Worm (Caenorhabditis elegans) whole organism, late embryonic: ENCODE measurements around the gene srz-103.

Source experiments
- C38D4.7 ChIP-seq: fragments of 200-800 bp; sonication (Bioruptor generic); optimal IDR thresholded peaks from 2 replicates; lab custom pipeline; 2018; ENCODE audit warnings: mild to moderate bottlenecking, missing genetic modification characterization, moderate library complexity, missing compliant biosample characterization
- F13H6.1 ChIP-seq: sonication (generic microtip); optimal IDR thresholded peaks from 2 replicates; lab custom pipeline; 2016; ENCODE audit warnings: missing genetic modification characterization, missing compliant biosample characterization
- K02D7.2 ChIP-seq: sonication (generic microtip); optimal IDR thresholded peaks from 2 replicates; lab custom pipeline; 2017; ENCODE audit warnings: mild to moderate bottlenecking, missing genetic modification characterization, missing compliant biosample characterization
- T23F11.4 ChIP-seq: fragments of 200-800 bp; sonication (Bioruptor generic); optimal IDR thresholded peaks from 2 replicates; lab custom pipeline; 2018; ENCODE audit warnings: mild to moderate bottlenecking, missing genetic modification characterization, missing compliant biosample characterization
- Y22D7AL.16 ChIP-seq: sonication (generic microtip); optimal IDR thresholded peaks from 2 replicates; lab custom pipeline; 2016; ENCODE audit warnings: missing genetic modification characterization, missing compliant biosample characterization
- ahr-1 ChIP-seq: sonication (generic microtip); optimal IDR thresholded peaks from 2 replicates; lab custom pipeline; 2016; ENCODE audit warnings: missing genetic modification characterization, missing compliant biosample characterization
- ama-1 ChIP-seq: fragments of 150-350 bp; optimal IDR thresholded peaks from 2 replicates; lab custom pipeline; 2014
- ceh-19 ChIP-seq: fragments of 200-800 bp; sonication (Bioruptor generic); optimal IDR thresholded peaks from 2 replicates; lab custom pipeline; 2018; ENCODE audit warnings: mild to moderate bottlenecking, missing genetic modification characterization, missing compliant biosample characterization
- ceh-2 ChIP-seq: sonication (generic microtip); optimal IDR thresholded peaks from 2 replicates; lab custom pipeline; 2016; ENCODE audit warnings: missing genotype, missing genetic modification characterization, missing compliant biosample characterization
- ceh-31 ChIP-seq: sonication (generic microtip); optimal IDR thresholded peaks from 2 replicates; lab custom pipeline; 2016; ENCODE audit warnings: missing genetic modification characterization, missing compliant biosample characterization
- ceh-34 ChIP-seq: sonication (generic microtip); optimal IDR thresholded peaks from 2 replicates; lab custom pipeline; 2016; ENCODE audit warnings: mild to moderate bottlenecking, missing genetic modification characterization, missing compliant biosample characterization
- ceh-6 ChIP-seq: fragments of 200-800 bp; sonication (Bioruptor generic); optimal IDR thresholded peaks from 2 replicates; lab custom pipeline; 2018; ENCODE audit warnings: mild to moderate bottlenecking, missing genetic modification characterization, missing compliant biosample characterization
- dmd-4 ChIP-seq: sonication (generic microtip); optimal IDR thresholded peaks from 2 replicates; lab custom pipeline; 2016; ENCODE audit warnings: borderline replicate concordance, missing genetic modification characterization, missing compliant biosample characterization
- elt-4 ChIP-seq: sonication (generic microtip); optimal IDR thresholded peaks from 2 replicates; lab custom pipeline; 2016; ENCODE audit warnings: missing genetic modification characterization, missing compliant biosample characterization
- ets-4 ChIP-seq: sonication (generic microtip); optimal IDR thresholded peaks from 2 replicates; lab custom pipeline; 2016; ENCODE audit warnings: missing genetic modification characterization, missing compliant biosample characterization
- fax-1 ChIP-seq: sonication (generic microtip); optimal IDR thresholded peaks from 2 replicates; lab custom pipeline; 2016; ENCODE audit warnings: missing genotype, missing genetic modification characterization, missing compliant biosample characterization
- fkh-10 ChIP-seq: fragments of 150-350 bp; optimal IDR thresholded peaks from 2 replicates; lab custom pipeline; 2014; ENCODE audit warnings: missing biosample characterization, missing genetic modification reagents, missing genetic modification characterization
- fkh-6 ChIP-seq: sonication (generic microtip); optimal IDR thresholded peaks from 2 replicates; lab custom pipeline; 2016; ENCODE audit warnings: missing genetic modification characterization, missing compliant biosample characterization
- gmeb-2 ChIP-seq: sonication (generic microtip); optimal IDR thresholded peaks from 2 replicates; lab custom pipeline; 2016; ENCODE audit warnings: missing genetic modification characterization, inconsistent platforms, missing compliant biosample characterization
- hlh-13 ChIP-seq: fragments of 200-800 bp; sonication (Bioruptor generic); optimal IDR thresholded peaks from 2 replicates; lab custom pipeline; 2018; ENCODE audit warnings: mild to moderate bottlenecking, missing genetic modification characterization, missing compliant biosample characterization
- hlh-15 ChIP-seq: sonication (generic microtip); optimal IDR thresholded peaks from 2 replicates; lab custom pipeline; 2016; ENCODE audit warnings: missing genetic modification characterization, missing compliant biosample characterization
- hlh-6 ChIP-seq: sonication (generic microtip); optimal IDR thresholded peaks from 2 replicates; lab custom pipeline; 2016; ENCODE audit warnings: missing genotype, missing genetic modification characterization, missing compliant biosample characterization
- lim-6 ChIP-seq: sonication (generic microtip); optimal IDR thresholded peaks from 2 replicates; lab custom pipeline; 2016; ENCODE audit warnings: missing genetic modification characterization, missing compliant biosample characterization
- lin-11 ChIP-seq: fragments of 200-800 bp; sonication (Bioruptor generic); optimal IDR thresholded peaks from 2 replicates; lab custom pipeline; 2018; ENCODE audit warnings: mild to moderate bottlenecking, missing genetic modification characterization, missing compliant biosample characterization
- madf-2 ChIP-seq: sonication (generic microtip); optimal IDR thresholded peaks from 2 replicates; lab custom pipeline; 2017; ENCODE audit warnings: missing genetic modification characterization, missing compliant biosample characterization
- nhr-11 ChIP-seq: fragments of 150-350 bp; optimal IDR thresholded peaks from 2 replicates; lab custom pipeline; 2014; ENCODE audit warnings: missing biosample characterization, missing genetic modification characterization
- npax-4 ChIP-seq: sonication (generic microtip); optimal IDR thresholded peaks from 2 replicates; lab custom pipeline; 2016; ENCODE audit warnings: missing genetic modification characterization, missing compliant biosample characterization
- odd-2 ChIP-seq: sonication (generic microtip); optimal IDR thresholded peaks from 2 replicates; lab custom pipeline; 2017; ENCODE audit warnings: antibody characterized with exemption, mild to moderate bottlenecking, missing genetic modification characterization, missing compliant biosample characterization
- pag-3 ChIP-seq: sonication (generic microtip); optimal IDR thresholded peaks from 2 replicates; lab custom pipeline; 2016; ENCODE audit warnings: missing compliant biosample characterization, missing genetic modification characterization, borderline replicate concordance
- pax-1 ChIP-seq: fragments of 150-350 bp; optimal IDR thresholded peaks from 2 replicates; lab custom pipeline; 2014; ENCODE audit warnings: missing biosample characterization, missing genetic modification characterization
- pha-2 ChIP-seq: sonication (generic microtip); optimal IDR thresholded peaks from 2 replicates; lab custom pipeline; 2017; ENCODE audit warnings: mild to moderate bottlenecking, missing genetic modification characterization, missing compliant biosample characterization
- pha-4 ChIP-seq: fragments of 150-350 bp; optimal IDR thresholded peaks from 2 replicates; lab custom pipeline; 2018; ENCODE audit warnings: missing biosample characterization, missing genetic modification reagents, missing genetic modification characterization
- ref-2 ChIP-seq: sonication (generic microtip); optimal IDR thresholded peaks from 2 replicates; lab custom pipeline; 2016; ENCODE audit warnings: missing genetic modification characterization, missing compliant biosample characterization
- sdc-2 ChIP-seq: sonication (generic microtip); optimal IDR thresholded peaks from 2 replicates; lab custom pipeline; 2016; ENCODE audit warnings: missing genotype, missing genetic modification characterization, missing compliant biosample characterization
- sox-4 ChIP-seq: sonication (generic microtip); optimal IDR thresholded peaks from 2 replicates; lab custom pipeline; 2017; ENCODE audit warnings: mild to moderate bottlenecking, missing genetic modification characterization, inconsistent platforms, missing compliant biosample characterization
- tbx-2 ChIP-seq: sonication (generic microtip); optimal IDR thresholded peaks from 2 replicates; lab custom pipeline; 2016; ENCODE audit warnings: missing genetic modification characterization, missing compliant biosample characterization
- unc-3 ChIP-seq, 2 experiments: fragments of 200-800 bp in 1 of 2; sonication (Bioruptor generic) in 1 of 2; sonication (generic microtip) in 1 of 2; conservative IDR thresholded peaks in 1 of 2; optimal IDR thresholded peaks in 1 of 2; 2 replicates each; pipeline versions ENCODE4 v1.3.6 to Lab custom; 2016 to 2022; ENCODE audit warnings: missing compliant biosample characterization in 2 of 2, missing genetic modification characterization in 2 of 2, missing genetic modification reagents in 1 of 2
- unc-55 ChIP-seq: sonication (generic microtip); optimal IDR thresholded peaks from 2 replicates; lab custom pipeline; 2017; ENCODE audit warnings: missing biosample characterization, missing genetic modification reagents, missing genetic modification characterization
- unc-86 ChIP-seq: sonication (generic microtip); optimal IDR thresholded peaks from 2 replicates; lab custom pipeline; 2016; ENCODE audit warnings: missing genetic modification characterization, missing compliant biosample characterization
- zip-5 ChIP-seq: sonication (generic microtip); optimal IDR thresholded peaks from 2 replicates; lab custom pipeline; 2016; ENCODE audit warnings: missing genetic modification characterization, missing compliant biosample characterization
- ztf-16 ChIP-seq: sonication (generic microtip); optimal IDR thresholded peaks from 2 replicates; lab custom pipeline; 2017; ENCODE audit warnings: missing genetic modification characterization, missing compliant biosample characterization

srz-103 gene

ce11 chrV:16697178-16697577 is 18.0 kb upstream of the srz-103 start, which contains the start of gene srw-41:
Gene srw-41 (plus strand): TSS chrV:16697478.
- no peak for TF ChIP-seq tbx-2 (tag; lab: Kevin White, UChicago)
- TF ChIP-seq ets-4: no peak
- no peak for TF ChIP-seq fkh-10 (GFP tag; lab: Kevin White, UChicago)
- TF ChIP-seq ahr-1 (tag; lab: Kevin White, UChicago): no peak
- TF ChIP-seq ceh-31: no peak
- TF ChIP-seq nhr-11 (tag; lab: Kevin White, UChicago): no peak
- TF ChIP-seq pha-2 (tag; lab: Kevin White, UChicago): no peak
- TF ChIP-seq ama-1 (lab: Kevin White, UChicago): no peak
- TF ChIP-seq npax-4 (tag; lab: Kevin White, UChicago): no peak
- no peak for TF ChIP-seq ztf-16 (tag; lab: Kevin White, UChicago)
- TF ChIP-seq Y22D7AL.16 (tag; lab: Kevin White, UChicago): no peak
- no peak for TF ChIP-seq elt-4 (tag; lab: Kevin White, UChicago)
- no peak for TF ChIP-seq unc-3 (GFP tag; conservative IDR thresholded peaks at IDR 0.05; lab: Robert Waterston, UW)
- no peak for TF ChIP-seq unc-3 (tag; optimal IDR thresholded peaks at IDR 0.05; lab: Kevin White, UChicago)
- no peak for TF ChIP-seq odd-2 (tag; lab: Kevin White, UChicago)
- TF ChIP-seq ref-2: no peak
- no peak for TF ChIP-seq F13H6.1 (tag; lab: Kevin White, UChicago)
- TF ChIP-seq lim-6: no peak
- TF ChIP-seq ceh-2 (tag; lab: Kevin White, UChicago): no peak
- no peak for TF ChIP-seq fax-1 (tag; lab: Kevin White, UChicago)

DNA sequence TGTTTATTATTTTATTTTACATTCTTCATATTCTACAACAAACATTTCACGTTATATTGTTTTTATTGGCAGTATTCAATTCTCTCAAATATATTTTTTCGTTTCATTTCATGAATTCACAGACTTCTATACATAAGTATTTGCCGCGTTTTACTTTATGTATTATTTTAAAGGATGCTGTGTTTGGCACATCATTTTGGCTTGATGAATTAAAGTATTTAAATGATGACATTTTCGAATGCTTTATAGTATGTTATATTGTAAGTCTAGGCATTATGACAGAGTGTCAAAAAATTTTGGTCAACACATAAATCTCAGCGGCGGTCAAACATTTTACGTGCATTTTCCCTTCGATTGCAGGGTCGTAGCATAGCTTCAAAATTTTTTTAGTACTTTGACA is 16.4 kb upstream of the srz-103 start:
- TF ChIP-seq ahr-1 (tag; lab: Kevin White, UChicago) (no peak), unc-86 (tag; lab: Kevin White, UChicago) (no peak), sdc-2 (tag; lab: Kevin White, UChicago) (no peak), hlh-13 (GFP tag; lab: Kevin White, UChicago) (no peak), nhr-11 (tag; lab: Kevin White, UChicago) (no peak), pax-1 (no peak), fkh-10 (GFP tag; lab: Kevin White, UChicago) (no peak), ceh-6 (GFP tag; lab: Kevin White, UChicago) (no peak), ceh-31 (no peak), gmeb-2 (tag; lab: Kevin White, UChicago) (no peak), elt-4 (tag; lab: Kevin White, UChicago) (no peak), pag-3 (tag; lab: Kevin White, UChicago) (no peak)

DNA sequence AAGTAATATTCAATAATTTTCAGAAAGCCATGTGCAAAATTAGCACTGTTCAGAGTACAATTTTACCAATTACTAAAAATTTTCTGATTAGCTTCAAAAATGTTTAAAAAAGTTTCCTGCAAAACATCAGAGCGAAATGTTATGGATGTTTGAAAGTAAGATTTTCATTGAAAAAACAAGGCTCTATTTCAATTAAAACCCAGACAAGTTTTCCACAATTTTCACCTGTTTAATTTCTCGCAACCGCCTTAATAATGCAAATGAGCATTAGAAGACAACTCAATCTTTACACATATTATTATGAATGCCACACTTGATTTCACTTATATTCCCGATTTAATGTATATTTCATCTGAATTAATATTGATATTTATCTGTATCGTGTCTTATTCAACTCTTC is 15.4 kb upstream of the srz-103 start, which contains the start of gene srz-101:
Gene srz-101 (plus strand): TSS at position 301 of the 400 bp plus-strand sequence.
- no peak for TF ChIP-seq Y22D7AL.16 (tag; lab: Kevin White, UChicago)
- TF ChIP-seq dmd-4: no peak
- no peak for TF ChIP-seq sox-4 (tag; lab: Kevin White, UChicago)
- no peak for TF ChIP-seq K02D7.2
- no peak for TF ChIP-seq ceh-34 (tag; lab: Kevin White, UChicago)
- TF ChIP-seq ets-4: no peak
- TF ChIP-seq unc-55 (GFP tag; lab: Kevin White, UChicago): no peak

- TF ChIP-seq sox-4 (tag; lab: Kevin White, UChicago): no peak
- no peak for TF ChIP-seq ceh-34 (tag; lab: Kevin White, UChicago)
- TF ChIP-seq fkh-6 (tag; lab: Kevin White, UChicago): no peak
- TF ChIP-seq C38D4.7: no peak
- no peak for TF ChIP-seq ceh-19 (GFP tag; lab: Kevin White, UChicago)
- TF ChIP-seq zip-5: no peak
Measured at ce11 chrV:16693732-16694131, 14.6 kb upstream of the srz-103 start, which contains the start of gene srw-42. Gene srw-42 (minus strand): TSS chrV:16693832.

ce11 chrV:16692988-16693387 is 13.9 kb upstream of the srz-103 start:
- TF ChIP-seq ceh-2 (tag; lab: Kevin White, UChicago) (no peak), hlh-6 (no peak), lim-6 (no peak), lin-11 (tag; lab: Kevin White, UChicago) (no peak), madf-2 (tag; lab: Kevin White, UChicago) (no peak), sdc-2 (tag; lab: Kevin White, UChicago) (no peak), T23F11.4 (GFP tag; lab: Kevin White, UChicago) (no peak), pha-4 (no peak), ama-1 (lab: Kevin White, UChicago) (no peak), hlh-15 (tag; lab: Kevin White, UChicago) (no peak)
